Worm (Caenorhabditis elegans) whole organism, midembryonic: ENCODE data around the gene F28H6.7.

Experiments used
- T22C8.4 ChIP-seq: fragments of 200-800 bp; sonication (Bioruptor generic); IDR thresholded peaks from 2 replicates; pipeline ENCODE4 v1.3.6; 2022; ENCODE audit warnings: missing genetic modification characterization, missing compliant biosample characterization
- cog-1 ChIP-seq: sonication (generic microtip); optimal IDR thresholded peaks from 2 replicates; lab custom pipeline; 2016; ENCODE audit warnings: missing genetic modification characterization, missing compliant biosample characterization
- flt-1 ChIP-seq: fragments of 200-800 bp; sonication (Bioruptor generic); IDR thresholded peaks from 2 replicates; pipeline ENCODE4 v1.3.6; 2022; ENCODE audit warnings: missing genetic modification characterization, missing compliant biosample characterization
- klf-2 ChIP-seq: fragments of 200-800 bp; sonication (Bioruptor generic); conservative IDR thresholded peaks from 2 replicates; pipeline ENCODE4 v1.3.6; 2022; ENCODE audit warnings: missing genetic modification reagents, missing genetic modification characterization, missing compliant biosample characterization
- med-1 ChIP-seq: sonication (generic microtip); optimal IDR thresholded peaks from 2 replicates; lab custom pipeline; 2017; ENCODE audit warnings: missing genetic modification characterization, mild to moderate bottlenecking, missing compliant biosample characterization, antibody characterized with exemption, missing genetic modification reagents; ENCODE audit not compliant: insufficient read depth
- ref-1 ChIP-seq: fragments of 200-800 bp; sonication (Bioruptor generic); conservative IDR thresholded peaks from 2 replicates; pipeline ENCODE4 v1.3.6; 2022; ENCODE audit warnings: missing genetic modification reagents, missing genetic modification characterization, missing compliant biosample characterization
- tab-1 ChIP-seq: fragments of 200-800 bp; sonication (Bioruptor generic); IDR thresholded peaks from 2 replicates; pipeline ENCODE4 v1.3.6; 2022; ENCODE audit warnings: missing genetic modification characterization, missing compliant biosample characterization
- ztf-23 ChIP-seq: fragments of 200-800 bp; sonication (Bioruptor generic); IDR thresholded peaks from 2 replicates; pipeline ENCODE4 v1.3.6; 2022; ENCODE audit warnings: missing genetic modification reagents, missing genetic modification characterization, missing compliant biosample characterization
- ztf-29 ChIP-seq: fragments of 200-800 bp; sonication (Bioruptor generic); IDR thresholded peaks from 2 replicates; pipeline ENCODE4 v1.3.6; 2022; ENCODE audit warnings: missing genetic modification reagents, missing genetic modification characterization, missing compliant biosample characterization

The F28H6.7 gene

ce11 chrX:14115480-14116161 is at the start of gene F28H6.7:
Gene F28H6.7, plus strand, starts transcription at chrX:14116111.
- TF ChIP-seq cog-1 (tag; lab: Kevin White, UChicago) (peak; percentile 12), flt-1 (GFP tag; lab: Robert Waterston, UW) (peak; percentile 98), med-1 (GFP tag; lab: Kevin White, UChicago) (peak; percentile 60), ztf-29 (GFP tag; lab: Robert Waterston, UW) (peak; percentile 96), ref-1 (peak; percentile 98), klf-2 (GFP tag; lab: Robert Waterston, UW) (peak; percentile 87), tab-1 (peak; percentile 98), T22C8.4 (GFP tag; lab: Robert Waterston, UW) (peak; percentile 92), ztf-23 (GFP tag; lab: Robert Waterston, UW) (peak; percentile 96)

ce11 chrX:14067641-14068040 is 48.3 kb upstream of the F28H6.7 start, which contains the start of gene lgc-21:
Gene lgc-21, minus strand, starts transcription at chrX:14067984.
- TF ChIP-seq flt-1 (GFP tag; lab: Robert Waterston, UW) (no peak), ref-1 (no peak), med-1 (GFP tag; lab: Kevin White, UChicago) (no peak), ztf-29 (GFP tag; lab: Robert Waterston, UW) (no peak), T22C8.4 (GFP tag; lab: Robert Waterston, UW) (no peak), ztf-23 (GFP tag; lab: Robert Waterston, UW) (no peak), cog-1 (tag; lab: Kevin White, UChicago) (no peak), klf-2 (GFP tag; lab: Robert Waterston, UW) (no peak), tab-1 (no peak)

- TF ChIP-seq tab-1 (no peak), T22C8.4 (GFP tag; lab: Robert Waterston, UW) (no peak), med-1 (GFP tag; lab: Kevin White, UChicago) (no peak), ztf-23 (GFP tag; lab: Robert Waterston, UW) (no peak), klf-2 (GFP tag; lab: Robert Waterston, UW) (no peak), ref-1 (no peak), flt-1 (GFP tag; lab: Robert Waterston, UW) (no peak), ztf-29 (GFP tag; lab: Robert Waterston, UW) (no peak), cog-1 (tag; lab: Kevin White, UChicago) (no peak)
Observed at ce11 chrX:14069528-14069927, 46.4 kb upstream of the F28H6.7 start.

ce11 chrX:14070950-14071349 is 45.0 kb upstream of the F28H6.7 start, which contains the start of gene C33G3.4:
Gene C33G3.4, plus strand, starts transcription at chrX:14071162.
- TF ChIP-seq flt-1 (GFP tag; lab: Robert Waterston, UW), result no peak
- TF ChIP-seq cog-1 (tag; lab: Kevin White, UChicago), result no peak
- no peak for TF ChIP-seq T22C8.4 (GFP tag; lab: Robert Waterston, UW)
- no peak for TF ChIP-seq tab-1
- no peak for TF ChIP-seq med-1 (GFP tag; lab: Kevin White, UChicago)
- no peak for TF ChIP-seq ref-1
- TF ChIP-seq klf-2 (GFP tag; lab: Robert Waterston, UW), result no peak
- no peak for TF ChIP-seq ztf-23 (GFP tag; lab: Robert Waterston, UW)
- no peak for TF ChIP-seq ztf-29 (GFP tag; lab: Robert Waterston, UW)

ce11 chrX:14078574-14078973 is 37.3 kb upstream of the F28H6.7 start, which contains the start of gene C33G3.5:
Gene C33G3.5, minus strand, starts transcription at chrX:14078674.
- TF ChIP-seq ztf-23 (GFP tag; lab: Robert Waterston, UW), result no peak
- no peak for TF ChIP-seq cog-1 (tag; lab: Kevin White, UChicago)

ce11 chrX:14084230-14084629 is 31.7 kb upstream of the F28H6.7 start, which contains the start of gene C33G3.6:
Gene C33G3.6, minus strand, starts transcription at chrX:14084330.
- TF ChIP-seq ztf-29 (GFP tag; lab: Robert Waterston, UW), result no peak

DNA sequence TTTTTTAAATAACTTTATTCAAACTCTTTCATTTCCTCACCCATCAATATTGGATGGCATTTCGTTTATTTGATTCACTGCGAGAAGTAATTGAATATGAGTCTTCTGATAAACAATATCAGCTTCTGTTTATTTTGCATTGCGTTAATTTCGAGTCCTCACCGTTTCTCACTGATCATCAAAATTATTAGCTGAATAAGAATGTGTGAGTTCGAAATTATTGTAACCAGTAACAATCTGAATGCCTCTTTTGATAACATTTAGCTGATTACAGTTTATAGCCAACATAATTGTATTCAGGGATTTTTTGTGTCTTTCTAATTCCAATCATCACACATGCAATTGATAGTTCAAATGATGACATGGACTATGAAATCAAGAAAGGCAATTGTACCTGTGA is 30.7 kb upstream of the F28H6.7 start, which contains the start of gene F16B12.1:
F16B12.1 (plus strand) TSS at position 301 of the 400 bp plus-strand sequence.
- TF ChIP-seq med-1 (GFP tag; lab: Kevin White, UChicago), result no peak
- TF ChIP-seq ref-1, result no peak
- TF ChIP-seq cog-1 (tag; lab: Kevin White, UChicago), result no peak
- no peak for TF ChIP-seq flt-1 (GFP tag; lab: Robert Waterston, UW)
- TF ChIP-seq ztf-29 (GFP tag; lab: Robert Waterston, UW), result no peak
- no peak for TF ChIP-seq ztf-23 (GFP tag; lab: Robert Waterston, UW)
- no peak for TF ChIP-seq tab-1
- TF ChIP-seq klf-2 (GFP tag; lab: Robert Waterston, UW), result no peak
- TF ChIP-seq T22C8.4 (GFP tag; lab: Robert Waterston, UW), result no peak

- TF ChIP-seq ref-1 (no peak), tab-1 (no peak), flt-1 (GFP tag; lab: Robert Waterston, UW) (no peak), cog-1 (tag; lab: Kevin White, UChicago) (no peak)
Observed at ce11 chrX:14090089-14090488, 25.8 kb upstream of the F28H6.7 start, which contains the start of gene dsl-4. Gene dsl-4, plus strand, starts transcription at chrX:14090389.

- TF ChIP-seq ztf-23 (GFP tag; lab: Robert Waterston, UW), result no peak
- no peak for TF ChIP-seq ztf-29 (GFP tag; lab: Robert Waterston, UW)
- no peak for TF ChIP-seq med-1 (GFP tag; lab: Kevin White, UChicago)
- no peak for TF ChIP-seq cog-1 (tag; lab: Kevin White, UChicago)
- no peak for TF ChIP-seq flt-1 (GFP tag; lab: Robert Waterston, UW)
- no peak for TF ChIP-seq tab-1
- no peak for TF ChIP-seq T22C8.4 (GFP tag; lab: Robert Waterston, UW)
- no peak for TF ChIP-seq klf-2 (GFP tag; lab: Robert Waterston, UW)
- no peak for TF ChIP-seq ref-1
Observed at ce11 chrX:14090990-14091389, 24.9 kb upstream of the F28H6.7 start.
